Fruit fly (Drosophila melanogaster) whole organism: ENCODE data around the gene CG7546.

Experiments
- CG8478 ChIP-seq: fragments of >200 bp; optimal IDR thresholded peaks from 2 replicates; lab custom pipeline; 2018; ENCODE audit warnings: inconsistent platforms
- pan ChIP-seq: fragments of >200 bp; optimal IDR thresholded peaks from 2 replicates; lab custom pipeline; 2017
- psq ChIP-seq: fragments of >200 bp; optimal IDR thresholded peaks from 2 replicates; lab custom pipeline; 2017
- usp ChIP-seq: fragments of >200 bp; optimal IDR thresholded peaks from 2 replicates; lab custom pipeline; 2017; ENCODE audit warnings: missing biosample characterization, missing genetic modification characterization, mixed read lengths

- TF ChIP-seq psq (lab: Kevin White, UChicago) = no peak
- no peak for TF ChIP-seq usp (GFP tag; lab: Kevin White, UChicago)
- TF ChIP-seq pan (lab: Kevin White, UChicago) = no peak
- TF ChIP-seq CG8478 (lab: Kevin White, UChicago) = no peak
Observed at dm6 chr3L:7510414-7511384, at the start of gene CG7546.
